Worm (Caenorhabditis elegans): ENCODE measurements around the gene str-30.

ce11 chrV:3776086-3776589 is 51.3 kb downstream of the str-30 start, which contains the start of gene cysl-3:
- TF ChIP-seq mab-5 (tag; optimal IDR thresholded peaks at IDR 0.05) (no peak), snpc-4 (tag; optimal IDR thresholded peaks at IDR 0.05) (no peak), ama-1 (optimal IDR thresholded peaks at IDR 0.05) (no peak), lin-13 (GFP tag; optimal IDR thresholded peaks at IDR 0.05) (no peak), unc-62 (GFP tag; optimal IDR thresholded peaks at IDR 0.05) (no peak), zag-1 (tag; optimal IDR thresholded peaks at IDR 0.05) (no peak), nhr-129 (tag; optimal IDR thresholded peaks at IDR 0.05) (no peak), lin-39 (tag; optimal IDR thresholded peaks at IDR 0.05) (no peak), nhr-12 (tag; optimal IDR thresholded peaks at IDR 0.05) (no peak), ceh-82 (tag; optimal IDR thresholded peaks at IDR 0.05) (no peak)
